Worm (Caenorhabditis elegans) whole organism, dauer: ENCODE measurements around the gene ccch-3.

Experiments used
- unc-62 ChIP-seq: sonication (generic microtip); optimal IDR thresholded peaks from 2 replicates; lab custom pipeline; 2017; ENCODE audit warnings: missing biosample characterization, missing genetic modification reagents, missing genetic modification characterization

Gene ccch-3

ce11 chrV:12629743-12630142 lies 29.7 kb downstream of the ccch-3 start, which contains the start of gene F56H9.6:
Gene F56H9.6, minus strand, starts transcription at chrV:12629843.
- TF ChIP-seq unc-62 = no peak

- TF ChIP-seq unc-62 = no peak
These were observed 35.1 kb downstream of the ccch-3 start, which contains the start of gene F56H9.9 for ce11 chrV:12624371-12624770. Gene F56H9.9, minus strand, starts transcription at chrV:12624471.

- TF ChIP-seq unc-62 = no peak
These were observed 47.4 kb downstream of the ccch-3 start, which contains the start of gene cyc-2.2 for ce11 chrV:12612118-12612517. Gene cyc-2.2, minus strand, starts transcription at chrV:12612218.

ce11 chrV:12611029-12611428 lies 48.5 kb downstream of the ccch-3 start, which contains the start of gene cubn-1:
Gene cubn-1, plus strand, starts transcription at chrV:12611329.
- no peak for TF ChIP-seq unc-62

ce11 chrV:12609526-12609925 lies 50.0 kb downstream of the ccch-3 start, which contains the start of gene ZC116.1:
Gene ZC116.1, plus strand, starts transcription at chrV:12609826.
- no peak for TF ChIP-seq unc-62

ce11 chrV:12608857-12609256 lies 50.6 kb downstream of the ccch-3 start, which contains the start of gene ZC116.5:
Gene ZC116.5, minus strand, starts transcription at chrV:12608957.
- no peak for TF ChIP-seq unc-62
